Fruit fly (Drosophila melanogaster) whole organism: Measurements from ENCODE around the gene geko.
A peak's percentile ranks its signal among the peaks of the same experiment; 100 is the strongest.

Source experiments
- CG8478 ChIP-seq: fragments of >200 bp; optimal IDR thresholded peaks from 2 replicates; lab custom pipeline; 2018; ENCODE audit warnings: inconsistent platforms
- Dll ChIP-seq: fragments of >200 bp; optimal IDR thresholded peaks from 2 replicates; lab custom pipeline; 2017
- EcR ChIP-seq, 2 experiments: fragments of >200 bp; optimal IDR thresholded peaks; 2 replicates each; lab custom pipeline; 2017; ENCODE audit warnings: missing biosample characterization in 2 of 2, missing genetic modification characterization in 2 of 2, missing genetic modification reagents in 2 of 2
- pan ChIP-seq: fragments of >200 bp; optimal IDR thresholded peaks from 2 replicates; lab custom pipeline; 2017
- psq ChIP-seq: fragments of >200 bp; optimal IDR thresholded peaks from 2 replicates; lab custom pipeline; 2017
- usp ChIP-seq: fragments of >200 bp; optimal IDR thresholded peaks from 2 replicates; lab custom pipeline; 2017; ENCODE audit warnings: missing biosample characterization, missing genetic modification characterization, mixed read lengths

geko gene

dm6 chr3L:18154140-18154539 lies 14.9 kb downstream of the geko start:
- TF ChIP-seq EcR (GFP tag; optimal IDR thresholded peaks at IDR 0.05; lab: Kevin White, UChicago), result no peak
- no peak for TF ChIP-seq usp (GFP tag; lab: Kevin White, UChicago)
- TF ChIP-seq CG8478 (lab: Kevin White, UChicago), result no peak
- TF ChIP-seq psq, result no peak
- TF ChIP-seq Dll (lab: Kevin White, UChicago), result no peak
- no peak for TF ChIP-seq pan

- TF ChIP-seq usp (GFP tag; lab: Kevin White, UChicago) (no peak), EcR (GFP tag; optimal IDR thresholded peaks at IDR 0.05; lab: Kevin White, UChicago) (no peak), CG8478 (lab: Kevin White, UChicago) (no peak), psq (no peak), Dll (lab: Kevin White, UChicago) (no peak), pan (no peak)
Measured at dm6 chr3L:18161175-18161574, 22.0 kb downstream of the geko start.

- no peak for TF ChIP-seq EcR (GFP tag; optimal IDR thresholded peaks at IDR 0.05; lab: Kevin White, UChicago)
Measured at dm6 chr3L:18162174-18162690, 23.0 kb downstream of the geko start, which contains the start of gene CG13699. Gene CG13699 (minus strand): TSS chr3L:18162522.

dm6 chr3L:18163127-18163526 lies 23.9 kb downstream of the geko start:
- TF ChIP-seq usp (GFP tag; lab: Kevin White, UChicago), result no peak
- no peak for TF ChIP-seq CG8478 (lab: Kevin White, UChicago)
- TF ChIP-seq psq, result no peak
- no peak for TF ChIP-seq EcR (GFP tag; optimal IDR thresholded peaks at IDR 0.05; lab: Kevin White, UChicago)
- TF ChIP-seq pan, result no peak
- TF ChIP-seq Dll (lab: Kevin White, UChicago), result no peak

dm6 chr3L:18164804-18165203 lies 25.6 kb downstream of the geko start:
- no peak for TF ChIP-seq CG8478 (lab: Kevin White, UChicago)
- no peak for TF ChIP-seq usp (GFP tag; lab: Kevin White, UChicago)
- no peak for TF ChIP-seq psq
- TF ChIP-seq EcR (GFP tag; optimal IDR thresholded peaks at IDR 0.05; lab: Kevin White, UChicago), result no peak
- TF ChIP-seq Dll (lab: Kevin White, UChicago), result no peak
- TF ChIP-seq pan, result no peak

- TF ChIP-seq CG8478 (lab: Kevin White, UChicago), result no peak
- TF ChIP-seq EcR (GFP tag; optimal IDR thresholded peaks at IDR 0.05; lab: Kevin White, UChicago), result no peak
- no peak for TF ChIP-seq usp (GFP tag; lab: Kevin White, UChicago)
- no peak for TF ChIP-seq psq
- TF ChIP-seq pan, result no peak
- no peak for TF ChIP-seq Dll (lab: Kevin White, UChicago)
Measured at dm6 chr3L:18166977-18167528, 27.9 kb downstream of the geko start.

- TF ChIP-seq EcR (GFP tag; optimal IDR thresholded peaks at IDR 0.05; lab: Kevin White, UChicago) (no peak), psq (no peak), Dll (lab: Kevin White, UChicago) (no peak), pan (no peak), usp (GFP tag; lab: Kevin White, UChicago) (no peak), CG8478 (lab: Kevin White, UChicago) (no peak)
Measured at dm6 chr3L:18171093-18171492, 31.9 kb downstream of the geko start.

- no peak for TF ChIP-seq psq
- TF ChIP-seq EcR (GFP tag; optimal IDR thresholded peaks at IDR 0.05; lab: Kevin White, UChicago), result peak in 1 of 2 experiments; percentile 69
Measured at dm6 chr3L:18172064-18172696, 33.0 kb downstream of the geko start.

dm6 chr3L:18173668-18174067 lies 34.5 kb downstream of the geko start:
- TF ChIP-seq EcR (GFP tag; optimal IDR thresholded peaks at IDR 0.05; lab: Kevin White, UChicago), result no peak
- no peak for TF ChIP-seq psq
- no peak for TF ChIP-seq pan
- no peak for TF ChIP-seq usp (GFP tag; lab: Kevin White, UChicago)
- TF ChIP-seq Dll (lab: Kevin White, UChicago), result no peak
- no peak for TF ChIP-seq CG8478 (lab: Kevin White, UChicago)

- TF ChIP-seq usp (GFP tag; lab: Kevin White, UChicago), result no peak
- TF ChIP-seq pan, result no peak
- TF ChIP-seq EcR (GFP tag; optimal IDR thresholded peaks at IDR 0.05; lab: Kevin White, UChicago), result no peak
- no peak for TF ChIP-seq psq
- TF ChIP-seq Dll (lab: Kevin White, UChicago), result no peak
Measured at dm6 chr3L:18174833-18175232, 35.6 kb downstream of the geko start.

- TF ChIP-seq CG8478 (lab: Kevin White, UChicago), result no peak
- TF ChIP-seq EcR (GFP tag; optimal IDR thresholded peaks at IDR 0.05; lab: Kevin White, UChicago), result no peak
- no peak for TF ChIP-seq Dll (lab: Kevin White, UChicago)
- no peak for TF ChIP-seq psq
- TF ChIP-seq pan, result no peak
- TF ChIP-seq usp (GFP tag; lab: Kevin White, UChicago), result no peak
Measured at dm6 chr3L:18179564-18180201, 40.5 kb downstream of the geko start.

dm6 chr3L:18181900-18182299 lies 42.7 kb downstream of the geko start:
- TF ChIP-seq usp (GFP tag; lab: Kevin White, UChicago) (no peak), Dll (lab: Kevin White, UChicago) (no peak), CG8478 (lab: Kevin White, UChicago) (no peak), psq (no peak), EcR (GFP tag; optimal IDR thresholded peaks at IDR 0.05; lab: Kevin White, UChicago) (no peak), pan (no peak)
